Worm (Caenorhabditis elegans): ENCODE measurements around the gene nrps-1.

DNA sequence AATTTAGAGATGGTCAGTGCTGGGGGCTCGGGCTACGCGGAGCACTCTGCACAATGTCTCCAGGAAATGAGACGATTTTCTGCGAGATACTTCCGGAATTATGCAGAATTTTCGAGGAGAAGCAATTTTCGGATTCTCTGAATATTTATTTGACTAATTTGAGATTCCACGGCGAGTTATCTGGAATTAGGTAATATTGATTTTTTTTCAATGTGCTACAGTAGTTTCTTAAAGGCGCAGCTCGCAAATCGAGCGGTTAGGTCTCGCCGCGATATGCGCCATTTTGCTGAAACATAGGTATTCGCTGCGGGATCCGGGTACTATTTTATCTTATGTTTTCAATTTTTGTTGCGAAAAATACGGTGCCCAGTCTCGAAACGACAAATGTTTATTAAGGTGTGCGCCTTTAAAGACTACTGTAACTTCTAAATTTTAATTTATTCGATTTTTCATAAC is at the start of gene nrps-1:
- TF ChIP-seq him-1 (tag; optimal IDR thresholded peaks at IDR 0.05) (no peak), dao-5 (tag; optimal IDR thresholded peaks at IDR 0.05) (no peak)
